Fruit fly (Drosophila melanogaster): ENCODE measurements around the gene CG8064.

The CG8064 gene

DNA sequence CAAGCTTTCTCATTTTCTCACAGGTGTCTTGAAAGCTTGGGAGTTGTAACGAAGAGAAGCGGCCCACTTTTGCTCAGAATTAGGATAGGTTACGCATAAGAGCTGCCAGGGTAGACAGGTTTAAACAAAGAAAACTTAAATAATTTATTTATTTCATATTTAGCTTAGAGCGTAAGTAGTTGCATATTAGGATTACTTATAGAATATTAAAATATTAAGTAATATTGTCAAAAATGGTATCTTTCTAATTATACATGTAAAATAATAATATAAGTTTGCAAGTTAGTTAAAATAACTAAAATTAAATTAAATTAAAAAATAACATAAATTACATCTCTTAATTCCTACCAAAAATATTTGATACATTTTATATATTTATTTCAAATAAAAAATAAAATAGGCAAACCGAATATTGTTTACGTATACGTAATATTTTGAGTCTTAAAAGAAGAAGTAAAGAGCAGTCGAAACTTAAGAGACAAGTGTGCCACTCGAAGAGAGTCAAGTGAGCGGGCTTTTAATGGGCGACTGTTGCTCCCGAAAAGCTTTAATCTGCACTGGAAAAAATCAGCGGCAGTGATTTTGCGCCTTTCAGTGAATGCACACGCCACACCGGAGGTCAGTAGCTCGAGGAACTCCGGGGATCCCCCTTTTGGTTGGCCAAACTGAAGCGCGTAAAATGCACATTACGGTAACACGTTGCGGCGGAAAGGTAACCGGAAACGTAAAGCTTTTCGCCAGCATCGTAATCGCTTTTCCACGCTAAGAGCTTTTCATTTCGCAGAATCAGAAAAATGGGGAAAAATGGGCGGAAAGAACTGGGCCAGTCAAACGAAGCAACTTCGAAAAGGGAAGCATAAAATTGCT, 31.6 kb downstream of the CG8064 start (continued):
- TF ChIP-seq CG1792 (GFP tag; optimal IDR thresholded peaks at IDR 0.05) (peak; percentile 18), Hr51 (GFP tag; optimal IDR thresholded peaks at IDR 0.05) (peak in 1 of 2 experiments; percentile 60), NC2β (GFP tag; optimal IDR thresholded peaks at IDR 0.05) (no peak), sima (GFP tag; optimal IDR thresholded peaks at IDR 0.05) (no peak), CG17385 (GFP tag; optimal IDR thresholded peaks at IDR 0.05) (no peak), ci (GFP tag; IDR thresholded peaks at IDR 0.05) (peak; percentile 78), D19A (tag; optimal IDR thresholded peaks at IDR 0.05) (peak; percentile 28), Deaf1 (tag; optimal IDR thresholded peaks at IDR 0.05) (no peak), lab (GFP tag; optimal IDR thresholded peaks at IDR 0.05) (peak; percentile 58), Sox102F (GFP tag; optimal IDR thresholded peaks at IDR 0.05) (peak; percentile 20), HLH54F (GFP tag; optimal IDR thresholded peaks at IDR 0.05) (peak; percentile 18), CG6689 (GFP tag; IDR thresholded peaks at IDR 0.05) (peak; percentile 34; the same call in 1 of the 2 replicates), Dip3 (GFP tag; optimal IDR thresholded peaks at IDR 0.05) (peak; percentile 14), CkIIα-i1 (GFP tag; IDR thresholded peaks at IDR 0.05) (no peak), emc (GFP tag; optimal IDR thresholded peaks at IDR 0.05) (no peak), scrt (GFP tag; optimal IDR thresholded peaks at IDR 0.05) (peak; percentile 93), pfk (GFP tag; optimal IDR thresholded peaks at IDR 0.05) (no peak), CG8924 (tag; optimal IDR thresholded peaks at IDR 0.05) (peak; percentile 18), mirr (GFP tag; optimal IDR thresholded peaks at IDR 0.05) (no peak), run (tag; optimal IDR thresholded peaks at IDR 0.05) (no peak), Ets97D (GFP tag; optimal IDR thresholded peaks at IDR 0.05) (peak; percentile 34), Ada2b (GFP tag; IDR thresholded peaks at IDR 0.05) (peak; percentile 70), gcm2 (GFP tag; optimal IDR thresholded peaks at IDR 0.05) (no peak), Mes4 (GFP tag; optimal IDR thresholded peaks at IDR 0.05) (no peak), CG16813 (GFP tag; IDR thresholded peaks at IDR 0.05; ENCODE audit: partially characterized antibody) (no peak), CG6765 (GFP tag; optimal IDR thresholded peaks at IDR 0.05) (no peak), crp (GFP tag; optimal IDR thresholded peaks at IDR 0.05) (no peak), lilli (GFP tag; optimal IDR thresholded peaks at IDR 0.05) (peak; percentile 36), salm (tag; optimal IDR thresholded peaks at IDR 0.05) (no peak), amos (GFP tag; IDR thresholded peaks at IDR 0.05; ENCODE audit: partially characterized antibody) (no peak), CG2129 (GFP tag; IDR thresholded peaks at IDR 0.05; ENCODE audit: partially characterized antibody) (no peak), prd (optimal IDR thresholded peaks at IDR 0.05) (no peak), prd (GFP tag; IDR thresholded peaks at IDR 0.05) (0 out of 3 replicates have a peak, but pooled peaks have one; percentile 39), CG4820 (GFP tag; optimal IDR thresholded peaks at IDR 0.05) (no peak), NfI (GFP tag; optimal IDR thresholded peaks at IDR 0.05) (peak; percentile 10), CG11504 (tag; optimal IDR thresholded peaks at IDR 0.05) (peak; percentile 20), CHES-1-like (GFP tag; optimal IDR thresholded peaks at IDR 0.05) (peak; percentile 0), CG3281 (GFP tag; optimal IDR thresholded peaks at IDR 0.05) (no peak), gro (GFP tag; optimal IDR thresholded peaks at IDR 0.05) (no peak), gt (GFP tag; IDR thresholded peaks at IDR 0.05) (no peak), Xrp1 (GFP tag; IDR thresholded peaks at IDR 0.05) (peak; percentile 28; the same call in 1 of the 2 replicates), CG2202 (tag; optimal IDR thresholded peaks at IDR 0.05) (no peak), CG12391 (tag; optimal IDR thresholded peaks at IDR 0.05) (peak; percentile 19), CG10959 (GFP tag; IDR thresholded peaks at IDR 0.05) (no peak), Kr (GFP tag; optimal IDR thresholded peaks at IDR 0.05) (no peak), gsb (GFP tag; IDR thresholded peaks at IDR 0.05) (0 out of 2 replicates have a peak, but pooled peaks have one; percentile 23), CG31388 (GFP tag; optimal IDR thresholded peaks at IDR 0.05) (no peak), Ptx1 (GFP tag; IDR thresholded peaks at IDR 0.05) (peak; percentile 41), CrebB (tag; optimal IDR thresholded peaks at IDR 0.05) (no peak)

All from whole organism, embryonic.